Fruit fly (Drosophila melanogaster) whole organism, embryonic: ENCODE results near the gene CG12592.
A peak's percentile ranks its signal among the peaks of the same experiment; 100 is the strongest.

Experiments used
- Awh ChIP-seq: fragments of 200-800 bp; sonication (Bioruptor generic); IDR thresholded peaks from 2 replicates; pipeline ENCODE4, ENCODE4 v1.3.6; 2022; ENCODE audit warnings: missing biosample characterization, missing genetic modification characterization
- CG10366 ChIP-seq: fragments of 200-800 bp; sonication (Bioruptor generic); IDR thresholded peaks from 2 replicates; pipeline ENCODE4 v1.3.6; 2022; ENCODE audit warnings: missing biosample characterization, missing genetic modification characterization
- CG10979 ChIP-seq: fragments of 200-800 bp; sonication (Bioruptor generic); optimal IDR thresholded peaks from 2 replicates; lab custom pipeline; 2018; ENCODE audit warnings: missing biosample characterization, mild to moderate bottlenecking, missing genetic modification characterization, moderate library complexity
- CG11398 ChIP-seq: fragments of 200-800 bp; sonication (Bioruptor generic); optimal IDR thresholded peaks from 2 replicates; lab custom pipeline; 2016; ENCODE audit warnings: missing biosample characterization, missing genetic modification characterization
- CG12071 ChIP-seq: fragments of 200-800 bp; sonication (Bioruptor generic); optimal IDR thresholded peaks from 3 replicates; lab custom pipeline; 2018; ENCODE audit warnings: missing biosample characterization, mild to moderate bottlenecking, missing genetic modification characterization
- CG13123 ChIP-seq: fragments of 200-800 bp; sonication (Bioruptor generic); optimal IDR thresholded peaks from 2 replicates; lab custom pipeline; 2016; ENCODE audit warnings: missing biosample characterization, missing genetic modification characterization
- CG14014 ChIP-seq: fragments of 200-800 bp; sonication (Bioruptor generic); IDR thresholded peaks from 2 replicates; pipeline ENCODE4 v1.3.6; 2022; ENCODE audit warnings: missing biosample characterization, missing genetic modification characterization
- CG15514 ChIP-seq: fragments of 200-800 bp; sonication (Bioruptor generic); optimal IDR thresholded peaks from 3 replicates; lab custom pipeline; 2017; ENCODE audit warnings: missing biosample characterization, missing genetic modification characterization, mild to moderate bottlenecking, moderate library complexity, missing genetic modification reagents
- CG15696 ChIP-seq: fragments of 200-800 bp; sonication (Bioruptor generic); optimal IDR thresholded peaks from 2 replicates; lab custom pipeline; 2019; ENCODE audit warnings: missing biosample characterization, mild to moderate bottlenecking, missing genetic modification characterization, moderate library complexity
- CG1647 ChIP-seq: fragments of 200-800 bp; sonication (Bioruptor generic); optimal IDR thresholded peaks from 3 replicates; lab custom pipeline; 2016; ENCODE audit warnings: missing biosample characterization, missing genetic modification characterization
- CG16779 ChIP-seq: fragments of 200-800 bp; sonication (Bioruptor generic); IDR thresholded peaks from 2 replicates; pipeline ENCODE4 v1.3.6; 2022; ENCODE audit warnings: missing biosample characterization, missing genetic modification characterization
- CG16863 ChIP-seq: fragments of 200-800 bp; sonication (Bioruptor generic); optimal IDR thresholded peaks from 3 replicates; lab custom pipeline; 2016; ENCODE audit warnings: missing biosample characterization, missing genetic modification characterization
- CG2129 ChIP-seq: fragments of 200-800 bp; sonication (Bioruptor generic); IDR thresholded peaks from 2 replicates; pipeline ENCODE4 v1.3.6; 2022; ENCODE audit warnings: missing biosample characterization, missing genetic modification characterization; ENCODE audit not compliant: partially characterized antibody
- CG30403 ChIP-seq: fragments of 200-800 bp; sonication (Bioruptor generic); optimal IDR thresholded peaks from 3 replicates; lab custom pipeline; 2016; ENCODE audit warnings: missing biosample characterization, missing genetic modification characterization
- CG32767 ChIP-seq: fragments of 200-800 bp; sonication (Bioruptor generic); IDR thresholded peaks from 2 replicates; pipeline ENCODE4 v1.3.6; 2022; ENCODE audit warnings: missing biosample characterization, missing genetic modification characterization
- CG32772 ChIP-seq: fragments of 200-800 bp; sonication (Bioruptor generic); IDR thresholded peaks from 2 replicates; pipeline ENCODE4 v1.3.6; 2022; ENCODE audit warnings: missing biosample characterization, missing genetic modification characterization
- CG34376 ChIP-seq: fragments of 200-800 bp; sonication (Bioruptor generic); optimal IDR thresholded peaks from 2 replicates; lab custom pipeline; 2018; ENCODE audit warnings: missing biosample characterization, mild to moderate bottlenecking, missing genetic modification characterization
- CG4424 ChIP-seq: fragments of 200-800 bp; sonication (Bioruptor generic); optimal IDR thresholded peaks from 3 replicates; lab custom pipeline; 2016; ENCODE audit warnings: missing biosample characterization, missing genetic modification characterization
- CG5245 ChIP-seq: fragments of 200-800 bp; sonication (Bioruptor generic); optimal IDR thresholded peaks from 3 replicates; lab custom pipeline; 2016; ENCODE audit warnings: missing biosample characterization, missing genetic modification characterization
- CG6813 ChIP-seq: fragments of 200-800 bp; sonication (Bioruptor generic); optimal IDR thresholded peaks from 2 replicates; lab custom pipeline; 2017; ENCODE audit warnings: missing biosample characterization, missing genetic modification characterization, mild to moderate bottlenecking, moderate library complexity, missing genetic modification reagents
- CG7357 ChIP-seq: fragments of 200-800 bp; sonication (Bioruptor generic); IDR thresholded peaks from 3 replicates; pipeline ENCODE4 v1.3.6; 2022; ENCODE audit warnings: missing biosample characterization, missing genetic modification characterization
- CG9609 ChIP-seq: fragments of 200-800 bp; sonication (Bioruptor generic); optimal IDR thresholded peaks from 3 replicates; lab custom pipeline; 2016; ENCODE audit warnings: missing biosample characterization, missing genetic modification characterization
- Chrac-16 ChIP-seq: fragments of 200-800 bp; sonication (Bioruptor generic); optimal IDR thresholded peaks from 3 replicates; lab custom pipeline; 2016; ENCODE audit warnings: missing biosample characterization, missing genetic modification characterization
- CoRest ChIP-seq: fragments of 200-800 bp; sonication (Bioruptor generic); optimal IDR thresholded peaks from 3 replicates; lab custom pipeline; 2018; ENCODE audit warnings: missing biosample characterization, mild to moderate bottlenecking, missing genetic modification characterization, moderate library complexity
- Deaf1 ChIP-seq: fragments of 200-800 bp; optimal IDR thresholded peaks from 3 replicates; lab custom pipeline; 2019; ENCODE audit warnings: missing biosample characterization, mild to moderate bottlenecking, missing genetic modification characterization, moderate library complexity
- Doc2 ChIP-seq: fragments of 200-800 bp; sonication (Bioruptor generic); IDR thresholded peaks from 2 replicates; pipeline ENCODE4 v1.3.6; 2022; ENCODE audit warnings: missing biosample characterization, missing genetic modification characterization
- Fer1 ChIP-seq: fragments of 200-800 bp; sonication (Bioruptor generic); optimal IDR thresholded peaks from 2 replicates; lab custom pipeline; 2017; ENCODE audit warnings: missing biosample characterization, mild to moderate bottlenecking, missing genetic modification characterization
- Gsc ChIP-seq: fragments of 200-800 bp; sonication (Bioruptor generic); IDR thresholded peaks from 2 replicates; pipeline ENCODE4 v1.3.6; 2022; ENCODE audit warnings: missing biosample characterization, missing genetic modification characterization
- Hr78 ChIP-seq, 2 experiments: fragments of 200-800 bp in 1 of 2; fragments of >200 bp in 1 of 2; sonication (Bioruptor generic) in 1 of 2; optimal IDR thresholded peaks; 2 replicates each; lab custom pipeline; 2017 to 2019; ENCODE audit warnings: missing biosample characterization in 2 of 2, missing genetic modification characterization in 2 of 2, mild to moderate bottlenecking in 1 of 2, moderate library complexity in 1 of 2
- Lpt ChIP-seq: fragments of >200 bp; optimal IDR thresholded peaks from 2 replicates; lab custom pipeline; 2018; ENCODE audit warnings: missing biosample characterization, missing genetic modification characterization
- NK7.1 ChIP-seq: fragments of 200-800 bp; sonication (Bioruptor generic); optimal IDR thresholded peaks from 3 replicates; lab custom pipeline; 2016; ENCODE audit warnings: missing biosample characterization, missing genetic modification characterization
- Spps ChIP-seq: fragments of 200-800 bp; sonication (Bioruptor generic); optimal IDR thresholded peaks from 2 replicates; lab custom pipeline; 2018; ENCODE audit warnings: missing biosample characterization, mild to moderate bottlenecking, missing genetic modification characterization
- Sry-β ChIP-seq: fragments of 200-800 bp; sonication (Bioruptor generic); optimal IDR thresholded peaks from 2 replicates; lab custom pipeline; 2018; ENCODE audit warnings: missing biosample characterization, mild to moderate bottlenecking, missing genetic modification characterization, moderate library complexity
- YL-1 ChIP-seq: fragments of 200-800 bp; sonication (Bioruptor generic); optimal IDR thresholded peaks from 3 replicates; lab custom pipeline; 2017; ENCODE audit warnings: missing biosample characterization, mild to moderate bottlenecking, missing genetic modification characterization
- ac ChIP-seq: fragments of 200-800 bp; sonication (Bioruptor generic); optimal IDR thresholded peaks from 3 replicates; lab custom pipeline; 2017; ENCODE audit warnings: missing biosample characterization, mild to moderate bottlenecking, missing genetic modification characterization
- bab2 ChIP-seq: fragments of 200-800 bp; sonication (Bioruptor generic); optimal IDR thresholded peaks from 2 replicates; lab custom pipeline; 2016; ENCODE audit warnings: missing biosample characterization, missing genetic modification characterization
- btn ChIP-seq: fragments of 200-800 bp; sonication (Bioruptor generic); optimal IDR thresholded peaks from 2 replicates; lab custom pipeline; 2016; ENCODE audit warnings: missing biosample characterization, missing genetic modification characterization
- crp ChIP-seq, 2 experiments: fragments of 200-800 bp; sonication (Bioruptor generic); optimal IDR thresholded peaks; 2 replicates in 1 of 2; 3 replicates in 1 of 2; lab custom pipeline; 2017; ENCODE audit warnings: missing biosample characterization in 2 of 2, missing genetic modification characterization in 2 of 2, mild to moderate bottlenecking in 1 of 2, moderate library complexity in 1 of 2
- grau ChIP-seq: fragments of 200-800 bp; optimal IDR thresholded peaks from 3 replicates; lab custom pipeline; 2019; ENCODE audit warnings: missing biosample characterization, mild to moderate bottlenecking, missing genetic modification characterization, moderate library complexity
- gsb ChIP-seq: fragments of 200-800 bp; sonication (Bioruptor generic); IDR thresholded peaks from 2 replicates; pipeline ENCODE4 v1.3.6; 2022; ENCODE audit warnings: missing biosample characterization, missing genetic modification characterization
- gt ChIP-seq: fragments of 200-800 bp; sonication (Bioruptor generic); IDR thresholded peaks from 2 replicates; pipeline ENCODE4 v1.3.6; 2022; ENCODE audit warnings: missing biosample characterization, missing genetic modification characterization
- inv ChIP-seq: fragments of 200-800 bp; sonication (Bioruptor generic); IDR thresholded peaks from 2 replicates; pipeline ENCODE4 v1.3.6; 2022; ENCODE audit warnings: missing biosample characterization, missing genetic modification characterization; ENCODE audit not compliant: partially characterized antibody
- lab ChIP-seq: fragments of 200-800 bp; sonication (Bioruptor generic); optimal IDR thresholded peaks from 3 replicates; lab custom pipeline; 2017; ENCODE audit warnings: missing biosample characterization, missing genetic modification characterization, mild to moderate bottlenecking, moderate library complexity, missing genetic modification reagents
- pnt ChIP-seq: fragments of 200-800 bp; sonication (Bioruptor generic); optimal IDR thresholded peaks from 3 replicates; lab custom pipeline; 2016; ENCODE audit warnings: missing biosample characterization, missing genetic modification characterization
- sima ChIP-seq: fragments of 200-800 bp; sonication (Bioruptor generic); optimal IDR thresholded peaks from 2 replicates; lab custom pipeline; 2016; ENCODE audit warnings: missing biosample characterization, missing genetic modification characterization
- sqz ChIP-seq: fragments of 200-800 bp; sonication (Bioruptor generic); optimal IDR thresholded peaks from 3 replicates; lab custom pipeline; 2018; ENCODE audit warnings: missing biosample characterization, mild to moderate bottlenecking, missing genetic modification characterization
- sug ChIP-seq: fragments of 200-800 bp; optimal IDR thresholded peaks from 2 replicates; lab custom pipeline; 2019; ENCODE audit warnings: missing biosample characterization, mild to moderate bottlenecking, missing genetic modification characterization, moderate library complexity
- unpg ChIP-seq: fragments of 200-800 bp; sonication (Bioruptor generic); optimal IDR thresholded peaks from 3 replicates; lab custom pipeline; 2018; ENCODE audit warnings: missing biosample characterization, mild to moderate bottlenecking, missing genetic modification characterization, moderate library complexity
- zfh2 ChIP-seq: fragments of 200-800 bp; sonication (Bioruptor generic); optimal IDR thresholded peaks from 2 replicates; lab custom pipeline; 2016; ENCODE audit warnings: missing biosample characterization, missing genetic modification characterization

CG12592 gene

DNA sequence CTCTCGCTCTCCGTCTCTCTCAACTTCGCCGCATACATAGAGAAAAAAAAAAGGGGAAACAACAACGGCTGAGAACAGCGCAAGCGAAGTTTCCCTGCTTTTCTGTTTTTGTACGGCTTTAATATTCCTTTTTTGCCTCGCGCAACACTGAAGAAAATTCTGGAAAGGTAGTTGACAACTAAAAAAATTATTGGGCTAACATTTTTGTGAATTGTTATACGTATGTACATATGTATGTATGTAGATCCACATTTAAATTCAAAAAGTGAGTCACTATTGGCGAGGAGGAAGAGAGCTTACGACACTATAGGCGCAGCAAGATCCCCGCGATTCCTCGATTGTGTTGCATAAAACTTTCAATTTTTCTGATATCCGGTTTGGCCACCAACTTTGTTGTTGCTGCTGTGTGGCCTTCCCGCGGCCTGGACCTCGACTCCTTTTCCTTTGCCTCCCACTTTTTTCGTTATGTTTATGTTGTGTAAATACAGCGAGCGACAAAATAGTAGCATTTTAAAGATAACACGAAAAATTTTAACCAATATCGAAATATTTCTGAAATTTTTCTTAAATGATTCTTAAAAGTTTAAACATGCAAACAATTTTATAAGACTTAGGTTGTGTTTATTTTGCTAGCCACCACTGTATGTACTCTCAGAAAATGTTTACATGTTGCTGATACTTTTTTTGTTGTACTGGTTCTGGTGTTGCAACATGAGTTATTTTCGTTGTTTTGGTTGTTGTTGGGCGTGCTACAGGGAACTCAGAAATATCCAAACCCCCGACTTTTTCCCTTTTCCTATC lies 18.6 kb downstream of the CG12592 start (continued):
- no peak for TF ChIP-seq sug (tag; lab: Kevin White, UChicago)
- TF ChIP-seq CG11398: peak; percentile 49
- no peak for TF ChIP-seq gt (GFP tag; lab: Robert Waterston, UW)
- TF ChIP-seq CG32767 (GFP tag; lab: Robert Waterston, UW): no peak
- peak; percentile 86 for TF ChIP-seq unpg (GFP tag; lab: Kevin White, UChicago)
- TF ChIP-seq btn: peak; percentile 69
- no peak; the same call in 1 of the 2 replicates for TF ChIP-seq CG10366 (GFP tag; lab: Robert Waterston, UW)
- TF ChIP-seq CG16779: no peak
- peak; percentile 84 for TF ChIP-seq grau (tag; lab: Kevin White, UChicago)
- TF ChIP-seq CG15696: peak; percentile 70
- TF ChIP-seq Doc2: no peak
- TF ChIP-seq CoRest (tag; lab: Kevin White, UChicago): peak; percentile 84
- peak; percentile 54 for TF ChIP-seq pnt
- peak; percentile 26 for TF ChIP-seq YL-1 (GFP tag; lab: Kevin White, UChicago)
- peak; percentile 72 for TF ChIP-seq NK7.1 (GFP tag; lab: Kevin White, UChicago)
- TF ChIP-seq CG32772 (GFP tag; lab: Robert Waterston, UW): no peak
- TF ChIP-seq CG30403 (GFP tag; lab: Kevin White, UChicago): peak; percentile 88
- peak; percentile 43 for TF ChIP-seq CG15514 (GFP tag; lab: Kevin White, UChicago)
- TF ChIP-seq CG12071 (GFP tag; lab: Kevin White, UChicago): peak; percentile 61
- TF ChIP-seq bab2 (GFP tag; lab: Kevin White, UChicago): peak; percentile 77
- TF ChIP-seq Deaf1: peak; percentile 46
- TF ChIP-seq CG9609: peak; percentile 64
- no peak for TF ChIP-seq Lpt (GFP tag; lab: Kevin White, UChicago)
- peak; percentile 28 for TF ChIP-seq CG5245 (GFP tag; lab: Kevin White, UChicago)
- peak in 1 of 2 experiments; percentile 41 for TF ChIP-seq crp (GFP tag; optimal IDR thresholded peaks at IDR 0.05; lab: Kevin White, UChicago)
- TF ChIP-seq sima (GFP tag; lab: Kevin White, UChicago): peak; percentile 57
- TF ChIP-seq Spps (tag; lab: Kevin White, UChicago): peak; percentile 60
- TF ChIP-seq CG7357: peak; percentile 65; the same call in 1 of the 3 replicates
- peak; percentile 48 for TF ChIP-seq ac (GFP tag; lab: Kevin White, UChicago)
- peak; percentile 79 for TF ChIP-seq Chrac-16 (GFP tag; lab: Kevin White, UChicago)
- TF ChIP-seq zfh2: peak; percentile 66
- peak; percentile 81 for TF ChIP-seq Fer1 (GFP tag; lab: Kevin White, UChicago)
- peak; percentile 82 for TF ChIP-seq CG16863
- TF ChIP-seq Hr78 (GFP tag; optimal IDR thresholded peaks at IDR 0.05; lab: Kevin White, UChicago): no peak
- no peak for TF ChIP-seq CG2129 (GFP tag; lab: Robert Waterston, UW)
- 0 out of 2 replicates have a peak, but pooled peaks have one; percentile 86 for TF ChIP-seq Awh
- peak; percentile 32 for TF ChIP-seq CG34376 (GFP tag; lab: Kevin White, UChicago)
- TF ChIP-seq Gsc (GFP tag; lab: Robert Waterston, UW): no peak
- no peak for TF ChIP-seq gsb (GFP tag; lab: Robert Waterston, UW)
- peak; percentile 84 for TF ChIP-seq sqz (GFP tag; lab: Kevin White, UChicago)
- TF ChIP-seq CG6813 (GFP tag; lab: Kevin White, UChicago): peak; percentile 81
- peak; percentile 89 for TF ChIP-seq CG10979 (tag; lab: Kevin White, UChicago)
- TF ChIP-seq CG1647 (GFP tag; lab: Kevin White, UChicago): peak; percentile 29
- TF ChIP-seq inv (GFP tag; lab: Robert Waterston, UW): no peak
- TF ChIP-seq CG4424 (GFP tag; lab: Kevin White, UChicago): peak; percentile 85
- peak; percentile 19 for TF ChIP-seq CG13123 (GFP tag; lab: Kevin White, UChicago)
- TF ChIP-seq lab (GFP tag; lab: Kevin White, UChicago): peak; percentile 88
- peak; percentile 31 for TF ChIP-seq Sry-β (GFP tag; lab: Kevin White, UChicago)
- no peak for TF ChIP-seq CG14014
